Worm (Caenorhabditis elegans) whole organism, early embryonic: ENCODE results near the gene F19G12.4.

Source experiments
- B0310.2 ChIP-seq: sonication (generic microtip); optimal IDR thresholded peaks from 2 replicates; lab custom pipeline; 2016; ENCODE audit warnings: mild to moderate bottlenecking, missing genetic modification characterization, missing compliant biosample characterization
- F13C5.2 ChIP-seq: sonication (generic microtip); optimal IDR thresholded peaks from 2 replicates; lab custom pipeline; 2017; ENCODE audit warnings: mild to moderate bottlenecking, missing genetic modification characterization, inconsistent platforms, missing compliant biosample characterization
- aly-1 ChIP-seq: sonication (generic microtip); optimal IDR thresholded peaks from 2 replicates; lab custom pipeline; 2016; ENCODE audit warnings: missing genetic modification characterization, missing compliant biosample characterization
- ama-1 ChIP-seq: fragments of 150-350 bp; optimal IDR thresholded peaks from 2 replicates; lab custom pipeline; 2014
- ceh-13 ChIP-seq: fragments of 200-800 bp; sonication (Bioruptor generic); optimal IDR thresholded peaks from 2 replicates; lab custom pipeline; 2018; ENCODE audit warnings: mild to moderate bottlenecking, missing genetic modification characterization, missing compliant biosample characterization
- ceh-36 ChIP-seq: sonication (generic microtip); optimal IDR thresholded peaks from 2 replicates; lab custom pipeline; 2016; ENCODE audit warnings: missing genetic modification characterization, inconsistent platforms, missing compliant biosample characterization
- ets-7 ChIP-seq: sonication (generic microtip); optimal IDR thresholded peaks from 2 replicates; lab custom pipeline; 2016; ENCODE audit warnings: missing genotype, missing genetic modification characterization, missing compliant biosample characterization
- flt-1 ChIP-seq: fragments of 200-800 bp; sonication (Bioruptor generic); IDR thresholded peaks from 2 replicates; pipeline ENCODE4 v1.3.6; 2022; ENCODE audit warnings: missing genetic modification characterization, missing compliant biosample characterization
- hmbx-1 ChIP-seq: sonication (generic microtip); optimal IDR thresholded peaks from 2 replicates; lab custom pipeline; 2016; ENCODE audit warnings: mild to moderate bottlenecking, missing genetic modification characterization, missing compliant biosample characterization
- hmg-4 ChIP-seq: fragments of 200-800 bp; sonication (Bioruptor generic); optimal IDR thresholded peaks from 2 replicates; lab custom pipeline; 2018; ENCODE audit warnings: mild to moderate bottlenecking, missing genetic modification characterization, missing compliant biosample characterization
- hnd-1 ChIP-seq: sonication (generic microtip); optimal IDR thresholded peaks from 2 replicates; lab custom pipeline; 2016; ENCODE audit warnings: missing genetic modification characterization, missing compliant biosample characterization
- pes-1 ChIP-seq: fragments of 200-800 bp; sonication (Bioruptor generic); IDR thresholded peaks from 2 replicates; pipeline ENCODE4 v1.3.6; 2022; ENCODE audit warnings: missing genetic modification reagents, missing genetic modification characterization, missing compliant biosample characterization
- scrt-1 ChIP-seq: fragments of 200-800 bp; sonication (Bioruptor generic); IDR thresholded peaks from 2 replicates; pipeline ENCODE4 v1.3.6; 2022; ENCODE audit warnings: missing genetic modification characterization, missing compliant biosample characterization
- sea-1 ChIP-seq: fragments of 200-800 bp; sonication (Bioruptor generic); conservative IDR thresholded peaks from 2 replicates; pipeline ENCODE4 v1.3.6; 2022; ENCODE audit warnings: missing genetic modification characterization, missing compliant biosample characterization
- tbx-11 ChIP-seq: fragments of 200-800 bp; sonication (Bioruptor generic); IDR thresholded peaks from 2 replicates; pipeline ENCODE4 v1.3.6; 2022; ENCODE audit warnings: missing genetic modification characterization, missing compliant biosample characterization
- tbx-37 ChIP-seq: fragments of 200-800 bp; sonication (Bioruptor generic); conservative IDR thresholded peaks from 2 replicates; pipeline ENCODE4 v1.3.6; 2022; ENCODE audit warnings: missing genetic modification reagents, missing genetic modification characterization, missing compliant biosample characterization
- tra-4 ChIP-seq: sonication (generic microtip); optimal IDR thresholded peaks from 2 replicates; lab custom pipeline; 2017; ENCODE audit warnings: missing genetic modification characterization, missing compliant biosample characterization

Gene F19G12.4

ce11 chrX:1379391-1379790, 37.7 kb upstream of the F19G12.4 start:
- TF ChIP-seq pes-1 (GFP tag; lab: Robert Waterston, UW) (peak; percentile 90), tbx-11 (GFP tag; lab: Robert Waterston, UW) (peak; percentile 93), sea-1 (peak; percentile 89), tra-4 (peak; percentile 59), hmbx-1 (tag; lab: Kevin White, UChicago) (peak; percentile 31), B0310.2 (peak; percentile 60), ets-7 (tag; lab: Kevin White, UChicago) (peak; percentile 71), aly-1 (peak; percentile 91), hmg-4 (GFP tag; lab: Kevin White, UChicago) (peak; percentile 90), scrt-1 (peak; percentile 94), F13C5.2 (tag; lab: Kevin White, UChicago) (peak; percentile 84), hnd-1 (tag; lab: Kevin White, UChicago) (peak; percentile 73), flt-1 (GFP tag; lab: Robert Waterston, UW) (peak; percentile 90), ceh-36 (peak; percentile 75), tbx-37 (GFP tag; lab: Robert Waterston, UW) (peak; percentile 81), ceh-13 (GFP tag; lab: Kevin White, UChicago) (peak; percentile 75), ama-1 (lab: Kevin White, UChicago) (no peak)

- no peak for TF ChIP-seq flt-1 (GFP tag; lab: Robert Waterston, UW)
- no peak for TF ChIP-seq ets-7 (tag; lab: Kevin White, UChicago)
- no peak for TF ChIP-seq scrt-1
- no peak for TF ChIP-seq aly-1
- no peak for TF ChIP-seq B0310.2
- no peak for TF ChIP-seq tbx-37 (GFP tag; lab: Robert Waterston, UW)
- TF ChIP-seq ama-1 (lab: Kevin White, UChicago): no peak
- no peak for TF ChIP-seq hmbx-1 (tag; lab: Kevin White, UChicago)
These were observed 35.5 kb upstream of the F19G12.4 start, which contains the start of gene F56C3.10 for ce11 chrX:1381565-1381964. TSS of gene F56C3.10 (minus strand) at chrX:1381665.

DNA sequence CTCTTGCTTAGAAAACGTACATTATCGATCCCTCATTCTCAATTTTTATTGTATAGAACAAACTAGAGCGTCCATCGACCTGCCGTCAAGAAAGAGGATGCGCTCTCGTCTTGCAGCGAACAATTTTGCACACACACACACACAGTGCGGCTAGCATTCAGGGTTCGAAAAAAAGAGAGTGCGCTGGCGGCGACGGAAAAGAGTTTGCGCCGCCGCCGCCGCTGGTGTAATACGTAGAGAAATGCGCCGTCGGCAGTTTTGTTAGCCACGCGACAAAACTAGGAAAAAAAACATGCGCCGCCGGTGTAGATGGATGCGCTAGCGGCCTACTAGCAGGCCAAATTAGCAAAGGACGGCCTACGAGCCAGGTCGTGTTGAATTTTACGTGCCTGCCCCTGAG, 33.6 kb upstream of the F19G12.4 start:
- no peak for TF ChIP-seq ceh-13 (GFP tag; lab: Kevin White, UChicago)
- no peak for TF ChIP-seq tbx-11 (GFP tag; lab: Robert Waterston, UW)
- no peak for TF ChIP-seq ets-7 (tag; lab: Kevin White, UChicago)
- no peak for TF ChIP-seq flt-1 (GFP tag; lab: Robert Waterston, UW)
- no peak for TF ChIP-seq tra-4

ce11 chrX:1384538-1384937, 32.6 kb upstream of the F19G12.4 start, which contains the start of gene F56C3.8:
TSS of gene F56C3.8 (minus strand) at chrX:1384638.
- no peak for TF ChIP-seq ceh-36

DNA sequence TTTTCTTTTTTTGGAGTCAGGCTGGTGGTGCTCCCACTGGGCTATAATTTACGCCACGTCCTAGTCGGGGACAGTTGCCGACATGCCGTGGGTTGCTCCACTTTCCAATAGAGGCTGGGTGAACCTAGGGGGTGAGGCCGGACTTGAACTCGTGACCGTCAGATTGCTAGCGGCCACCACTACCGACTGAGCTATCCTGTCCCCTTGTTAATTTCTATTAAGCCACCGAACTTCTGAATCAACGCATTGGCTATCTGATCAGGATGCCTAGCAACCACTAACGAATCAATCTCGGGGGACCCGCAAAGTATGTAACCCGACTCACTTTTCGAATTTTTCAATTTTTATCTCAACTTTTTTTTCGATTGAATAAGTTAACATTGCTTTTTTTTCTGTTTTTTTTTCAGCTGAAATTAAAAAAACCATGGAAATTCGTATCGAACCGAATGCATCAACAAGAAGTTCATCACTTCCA, 30.2 kb upstream of the F19G12.4 start, which contains the start of gene F56C3.1:
Gene F56C3.1 (plus strand): TSS at position 425 of the 475 bp plus-strand sequence.
- TF ChIP-seq sea-1 (no peak; the same call in 1 of the 2 replicates), ceh-13 (GFP tag; lab: Kevin White, UChicago) (no peak), pes-1 (GFP tag; lab: Robert Waterston, UW) (no peak), hnd-1 (tag; lab: Kevin White, UChicago) (no peak), scrt-1 (no peak), ama-1 (lab: Kevin White, UChicago) (no peak), F13C5.2 (tag; lab: Kevin White, UChicago) (no peak), flt-1 (GFP tag; lab: Robert Waterston, UW) (no peak), B0310.2 (no peak), tbx-11 (GFP tag; lab: Robert Waterston, UW) (no peak), tbx-37 (GFP tag; lab: Robert Waterston, UW) (no peak), aly-1 (no peak)

DNA sequence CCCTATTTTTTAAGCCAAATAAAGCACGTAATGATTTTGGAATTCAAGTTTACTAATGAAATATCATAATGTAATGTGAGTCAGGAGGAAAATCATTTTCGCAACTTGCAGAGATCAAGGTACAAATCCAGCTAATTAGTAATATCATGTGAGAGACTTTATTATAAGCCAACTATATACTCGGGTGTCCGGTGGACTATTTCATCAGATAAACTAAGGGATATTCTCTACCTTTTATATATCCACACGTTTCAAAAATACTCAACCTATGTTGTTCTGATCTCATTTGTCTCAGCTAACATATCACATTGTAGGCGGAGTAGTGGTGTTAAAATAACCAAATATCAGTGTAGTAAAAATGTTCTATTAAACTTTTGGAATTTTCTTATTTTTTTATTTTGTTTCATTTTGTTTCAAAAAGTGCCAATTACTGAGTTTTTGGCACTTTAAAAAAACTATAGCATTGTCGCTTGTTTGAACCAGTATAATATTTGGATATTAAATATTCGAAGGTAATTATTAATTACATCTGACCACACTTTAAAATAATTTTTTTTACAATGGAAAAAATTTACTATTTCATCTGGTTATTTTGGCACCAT, 27.6 kb upstream of the F19G12.4 start:
- TF ChIP-seq ama-1 (lab: Kevin White, UChicago): no peak
- no peak for TF ChIP-seq ceh-36
- no peak for TF ChIP-seq tra-4
- no peak for TF ChIP-seq tbx-37 (GFP tag; lab: Robert Waterston, UW)
- TF ChIP-seq F13C5.2 (tag; lab: Kevin White, UChicago): no peak
- TF ChIP-seq ets-7 (tag; lab: Kevin White, UChicago): no peak
- no peak for TF ChIP-seq flt-1 (GFP tag; lab: Robert Waterston, UW)
- no peak for TF ChIP-seq hnd-1 (tag; lab: Kevin White, UChicago)

DNA sequence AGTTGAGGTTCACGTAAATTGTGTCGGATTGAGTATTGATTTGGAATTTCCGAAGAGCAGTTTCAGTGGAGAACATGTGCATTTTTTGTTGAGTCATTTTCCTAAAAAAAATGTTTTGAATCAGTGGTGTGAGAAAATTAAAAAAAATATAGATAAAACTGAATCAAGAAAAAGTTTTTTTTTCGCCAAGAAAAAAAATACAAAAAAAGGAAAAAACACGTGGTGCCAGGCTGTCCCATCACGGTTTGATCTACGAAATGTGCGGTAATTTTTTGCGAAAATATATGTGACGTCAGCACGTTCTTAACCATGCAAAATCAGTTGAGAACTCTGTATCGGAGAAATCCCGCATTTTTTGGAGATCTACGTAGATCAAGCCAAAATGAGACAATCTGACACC, 23.2 kb upstream of the F19G12.4 start, which contains the start of gene F56C3.9:
Gene F56C3.9 (minus strand): TSS at position 101 of the 400 bp plus-strand sequence.
- TF ChIP-seq ets-7 (tag; lab: Kevin White, UChicago): no peak
- no peak for TF ChIP-seq flt-1 (GFP tag; lab: Robert Waterston, UW)
- TF ChIP-seq F13C5.2 (tag; lab: Kevin White, UChicago): no peak
- TF ChIP-seq ceh-13 (GFP tag; lab: Kevin White, UChicago): no peak
- no peak for TF ChIP-seq aly-1
- TF ChIP-seq ceh-36: no peak
- no peak for TF ChIP-seq scrt-1
- TF ChIP-seq tra-4: no peak
- TF ChIP-seq hmg-4 (GFP tag; lab: Kevin White, UChicago): no peak
- no peak for TF ChIP-seq tbx-37 (GFP tag; lab: Robert Waterston, UW)
- TF ChIP-seq hmbx-1 (tag; lab: Kevin White, UChicago): no peak
- TF ChIP-seq B0310.2: no peak
- TF ChIP-seq tbx-11 (GFP tag; lab: Robert Waterston, UW): no peak
- no peak for TF ChIP-seq ama-1 (lab: Kevin White, UChicago)
- TF ChIP-seq sea-1: no peak
- no peak for TF ChIP-seq pes-1 (GFP tag; lab: Robert Waterston, UW)
- no peak for TF ChIP-seq hnd-1 (tag; lab: Kevin White, UChicago)

ce11 chrX:1394437-1394836, 22.7 kb upstream of the F19G12.4 start:
- TF ChIP-seq ets-7 (tag; lab: Kevin White, UChicago): no peak
- TF ChIP-seq tra-4: no peak
- no peak for TF ChIP-seq flt-1 (GFP tag; lab: Robert Waterston, UW)
- no peak for TF ChIP-seq tbx-11 (GFP tag; lab: Robert Waterston, UW)
- no peak for TF ChIP-seq hnd-1 (tag; lab: Kevin White, UChicago)
- TF ChIP-seq F13C5.2 (tag; lab: Kevin White, UChicago): no peak
- no peak for TF ChIP-seq hmbx-1 (tag; lab: Kevin White, UChicago)
